Worm (Caenorhabditis elegans): ENCODE data around the gene trpp-12.

DNA sequence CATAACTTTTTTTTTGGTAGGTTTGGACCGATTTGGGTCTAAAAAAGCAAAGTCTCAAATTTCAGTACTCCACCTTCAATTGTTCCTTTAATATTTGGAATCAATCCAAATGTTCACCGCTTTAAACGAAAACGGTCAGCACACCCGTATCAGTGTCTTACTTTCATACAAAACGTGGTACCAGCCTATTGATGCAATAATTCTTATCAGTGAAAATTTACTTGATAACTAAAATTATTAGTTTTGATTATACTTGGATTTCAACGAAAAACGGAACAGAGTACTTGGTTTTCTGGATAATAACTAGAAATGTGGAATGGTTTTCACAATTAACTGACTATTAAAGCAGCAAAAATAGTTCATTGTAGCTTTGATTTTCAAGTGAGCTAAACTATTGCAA lies 38.8 kb upstream of the trpp-12 start:
- TF ChIP-seq T22C8.4 (GFP tag; IDR thresholded peaks at IDR 0.05) (no peak), ztf-23 (GFP tag; IDR thresholded peaks at IDR 0.05) (no peak), klf-2 (GFP tag; conservative IDR thresholded peaks at IDR 0.05) (no peak), tab-1 (GFP tag; IDR thresholded peaks at IDR 0.05) (no peak), ref-1 (GFP tag; conservative IDR thresholded peaks at IDR 0.05) (no peak), flt-1 (GFP tag; IDR thresholded peaks at IDR 0.05) (no peak)

All from whole organism, midembryonic.